Worm (Caenorhabditis elegans) whole organism, early embryonic: ENCODE results near the gene dpy-17.

Experiments
- B0310.2 ChIP-seq: sonication (generic microtip); optimal IDR thresholded peaks from 2 replicates; lab custom pipeline; 2016; ENCODE audit warnings: mild to moderate bottlenecking, missing genetic modification characterization, missing compliant biosample characterization
- F13C5.2 ChIP-seq: sonication (generic microtip); optimal IDR thresholded peaks from 2 replicates; lab custom pipeline; 2017; ENCODE audit warnings: mild to moderate bottlenecking, missing genetic modification characterization, inconsistent platforms, missing compliant biosample characterization
- aly-1 ChIP-seq: sonication (generic microtip); optimal IDR thresholded peaks from 2 replicates; lab custom pipeline; 2016; ENCODE audit warnings: missing genetic modification characterization, missing compliant biosample characterization
- ama-1 ChIP-seq: fragments of 150-350 bp; optimal IDR thresholded peaks from 2 replicates; lab custom pipeline; 2014
- ceh-13 ChIP-seq: fragments of 200-800 bp; sonication (Bioruptor generic); optimal IDR thresholded peaks from 2 replicates; lab custom pipeline; 2018; ENCODE audit warnings: mild to moderate bottlenecking, missing genetic modification characterization, missing compliant biosample characterization
- ceh-36 ChIP-seq: sonication (generic microtip); optimal IDR thresholded peaks from 2 replicates; lab custom pipeline; 2016; ENCODE audit warnings: missing genetic modification characterization, inconsistent platforms, missing compliant biosample characterization
- ets-7 ChIP-seq: sonication (generic microtip); optimal IDR thresholded peaks from 2 replicates; lab custom pipeline; 2016; ENCODE audit warnings: missing genotype, missing genetic modification characterization, missing compliant biosample characterization
- flt-1 ChIP-seq: fragments of 200-800 bp; sonication (Bioruptor generic); IDR thresholded peaks from 2 replicates; pipeline ENCODE4 v1.3.6; 2022; ENCODE audit warnings: missing genetic modification characterization, missing compliant biosample characterization
- hmbx-1 ChIP-seq: sonication (generic microtip); optimal IDR thresholded peaks from 2 replicates; lab custom pipeline; 2016; ENCODE audit warnings: mild to moderate bottlenecking, missing genetic modification characterization, missing compliant biosample characterization
- hmg-4 ChIP-seq: fragments of 200-800 bp; sonication (Bioruptor generic); optimal IDR thresholded peaks from 2 replicates; lab custom pipeline; 2018; ENCODE audit warnings: mild to moderate bottlenecking, missing genetic modification characterization, missing compliant biosample characterization
- hnd-1 ChIP-seq: sonication (generic microtip); optimal IDR thresholded peaks from 2 replicates; lab custom pipeline; 2016; ENCODE audit warnings: missing genetic modification characterization, missing compliant biosample characterization
- pes-1 ChIP-seq: fragments of 200-800 bp; sonication (Bioruptor generic); IDR thresholded peaks from 2 replicates; pipeline ENCODE4 v1.3.6; 2022; ENCODE audit warnings: missing genetic modification reagents, missing genetic modification characterization, missing compliant biosample characterization
- scrt-1 ChIP-seq: fragments of 200-800 bp; sonication (Bioruptor generic); IDR thresholded peaks from 2 replicates; pipeline ENCODE4 v1.3.6; 2022; ENCODE audit warnings: missing genetic modification characterization, missing compliant biosample characterization
- sea-1 ChIP-seq: fragments of 200-800 bp; sonication (Bioruptor generic); conservative IDR thresholded peaks from 2 replicates; pipeline ENCODE4 v1.3.6; 2022; ENCODE audit warnings: missing genetic modification characterization, missing compliant biosample characterization
- tbx-11 ChIP-seq: fragments of 200-800 bp; sonication (Bioruptor generic); IDR thresholded peaks from 2 replicates; pipeline ENCODE4 v1.3.6; 2022; ENCODE audit warnings: missing genetic modification characterization, missing compliant biosample characterization
- tbx-37 ChIP-seq: fragments of 200-800 bp; sonication (Bioruptor generic); conservative IDR thresholded peaks from 2 replicates; pipeline ENCODE4 v1.3.6; 2022; ENCODE audit warnings: missing genetic modification reagents, missing genetic modification characterization, missing compliant biosample characterization
- tra-4 ChIP-seq: sonication (generic microtip); optimal IDR thresholded peaks from 2 replicates; lab custom pipeline; 2017; ENCODE audit warnings: missing genetic modification characterization, missing compliant biosample characterization

The dpy-17 gene

ce11 chrIII:5138940-5139533 lies 31.9 kb downstream of the dpy-17 start:
- TF ChIP-seq tbx-37 (no peak), scrt-1 (GFP tag; lab: Robert Waterston, UW) (no peak), pes-1 (GFP tag; lab: Robert Waterston, UW) (no peak), ets-7 (no peak), hmbx-1 (no peak), ama-1 (lab: Kevin White, UChicago) (no peak)

ce11 chrIII:5139768-5140167 lies 32.6 kb downstream of the dpy-17 start:
- TF ChIP-seq tbx-11 (GFP tag; lab: Robert Waterston, UW) (no peak), flt-1 (GFP tag; lab: Robert Waterston, UW) (no peak), hmbx-1 (no peak)

- no peak for TF ChIP-seq aly-1
- TF ChIP-seq hnd-1 (tag; lab: Kevin White, UChicago), result no peak
- TF ChIP-seq ets-7, result no peak
- TF ChIP-seq hmbx-1, result no peak
- no peak for TF ChIP-seq scrt-1 (GFP tag; lab: Robert Waterston, UW)
- no peak for TF ChIP-seq sea-1 (GFP tag; lab: Robert Waterston, UW)
- TF ChIP-seq tbx-37, result no peak
- no peak for TF ChIP-seq F13C5.2
- no peak for TF ChIP-seq ceh-13
- TF ChIP-seq hmg-4 (GFP tag; lab: Kevin White, UChicago), result no peak
- TF ChIP-seq ama-1 (lab: Kevin White, UChicago), result no peak
- no peak for TF ChIP-seq tra-4
- no peak for TF ChIP-seq ceh-36 (tag; lab: Kevin White, UChicago)
- no peak for TF ChIP-seq pes-1 (GFP tag; lab: Robert Waterston, UW)
- TF ChIP-seq B0310.2 (tag; lab: Kevin White, UChicago), result no peak
- TF ChIP-seq flt-1 (GFP tag; lab: Robert Waterston, UW), result no peak
Measured at ce11 chrIII:5140559-5140958, 33.4 kb downstream of the dpy-17 start.

DNA sequence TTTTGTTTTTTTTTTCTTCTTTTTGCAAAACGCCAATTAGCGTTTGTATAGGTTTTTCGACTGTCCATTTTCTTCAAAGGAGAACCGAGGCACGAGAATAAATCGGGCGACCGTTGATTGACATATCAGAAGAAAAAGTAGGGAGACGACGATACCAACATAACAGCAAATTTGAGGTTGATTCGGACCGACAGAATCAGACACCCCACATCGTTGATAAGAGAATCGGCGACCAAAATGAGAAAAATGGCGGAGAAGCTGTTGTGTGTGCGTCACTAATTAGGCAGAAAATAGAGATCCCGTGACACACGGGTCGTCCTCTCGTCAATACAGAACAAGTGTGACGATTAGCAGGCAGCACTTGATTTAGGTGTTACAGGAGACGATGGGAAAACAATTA lies 34.8 kb downstream of the dpy-17 start:
- no peak for TF ChIP-seq F13C5.2
- TF ChIP-seq tra-4, result no peak
- TF ChIP-seq sea-1 (GFP tag; lab: Robert Waterston, UW), result no peak
- TF ChIP-seq tbx-37, result no peak
- TF ChIP-seq ceh-13, result no peak
- no peak for TF ChIP-seq ets-7
- TF ChIP-seq pes-1 (GFP tag; lab: Robert Waterston, UW), result no peak

DNA sequence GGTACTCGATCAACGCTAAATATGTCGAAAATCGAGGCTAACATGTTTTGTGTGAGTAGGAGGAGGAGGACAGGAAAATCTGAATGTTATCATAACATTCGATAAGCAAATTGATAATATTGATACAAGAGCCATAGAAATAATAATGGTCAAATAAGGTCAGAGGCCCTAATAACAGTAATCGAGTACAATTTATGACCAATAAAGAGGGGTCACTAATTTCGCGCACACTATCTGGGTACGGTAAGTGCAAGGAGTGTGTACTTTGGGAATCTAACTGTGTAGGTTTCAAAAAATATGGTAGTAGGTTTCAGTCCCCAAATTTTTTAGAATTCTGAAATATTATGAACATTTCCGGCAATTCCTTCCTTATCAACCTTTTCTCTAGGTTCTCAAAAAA lies 36.4 kb downstream of the dpy-17 start:
- TF ChIP-seq hmg-4 (GFP tag; lab: Kevin White, UChicago), result no peak
- TF ChIP-seq ceh-36 (tag; lab: Kevin White, UChicago), result no peak
- no peak for TF ChIP-seq tbx-37
- no peak for TF ChIP-seq scrt-1 (GFP tag; lab: Robert Waterston, UW)
- TF ChIP-seq hmbx-1, result no peak
- no peak for TF ChIP-seq hnd-1 (tag; lab: Kevin White, UChicago)

ce11 chrIII:5144169-5144568 lies 37.0 kb downstream of the dpy-17 start:
- TF ChIP-seq ceh-13, result no peak
- no peak for TF ChIP-seq hnd-1 (tag; lab: Kevin White, UChicago)
- no peak for TF ChIP-seq ceh-36 (tag; lab: Kevin White, UChicago)
- TF ChIP-seq scrt-1 (GFP tag; lab: Robert Waterston, UW), result no peak
- no peak for TF ChIP-seq tbx-11 (GFP tag; lab: Robert Waterston, UW)
- TF ChIP-seq hmbx-1, result no peak
- no peak for TF ChIP-seq F13C5.2
- no peak for TF ChIP-seq sea-1 (GFP tag; lab: Robert Waterston, UW)
- TF ChIP-seq tbx-37, result no peak
- TF ChIP-seq pes-1 (GFP tag; lab: Robert Waterston, UW), result no peak
- no peak for TF ChIP-seq ets-7
- TF ChIP-seq tra-4, result no peak
- TF ChIP-seq flt-1 (GFP tag; lab: Robert Waterston, UW), result no peak
- TF ChIP-seq ama-1 (lab: Kevin White, UChicago), result no peak
- TF ChIP-seq hmg-4 (GFP tag; lab: Kevin White, UChicago), result no peak
- TF ChIP-seq aly-1, result no peak
- TF ChIP-seq B0310.2 (tag; lab: Kevin White, UChicago), result no peak

DNA sequence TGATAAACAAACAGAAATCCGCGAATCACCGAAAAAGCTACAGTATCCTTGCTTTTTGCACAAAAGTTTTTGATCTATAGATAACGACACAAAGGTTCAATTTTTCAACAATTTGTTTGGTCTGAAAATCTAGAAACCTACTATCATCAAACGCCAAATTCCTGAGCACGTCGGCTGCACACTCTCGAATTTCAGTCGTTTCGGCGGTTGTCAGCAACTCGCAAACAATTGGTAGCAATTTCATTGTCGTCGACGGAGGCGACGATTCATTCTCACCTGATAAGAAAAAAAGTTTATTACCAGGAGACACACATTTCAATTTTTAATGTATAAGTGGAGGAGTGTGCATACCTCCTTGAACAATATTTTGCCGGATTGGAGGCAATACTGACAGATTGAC lies 38.7 kb downstream of the dpy-17 start:
- no peak for TF ChIP-seq ama-1 (lab: Kevin White, UChicago)
- no peak for TF ChIP-seq aly-1
- no peak for TF ChIP-seq hnd-1 (tag; lab: Kevin White, UChicago)
- TF ChIP-seq ceh-36 (tag; lab: Kevin White, UChicago), result no peak
- no peak for TF ChIP-seq scrt-1 (GFP tag; lab: Robert Waterston, UW)
- no peak for TF ChIP-seq ceh-13

DNA sequence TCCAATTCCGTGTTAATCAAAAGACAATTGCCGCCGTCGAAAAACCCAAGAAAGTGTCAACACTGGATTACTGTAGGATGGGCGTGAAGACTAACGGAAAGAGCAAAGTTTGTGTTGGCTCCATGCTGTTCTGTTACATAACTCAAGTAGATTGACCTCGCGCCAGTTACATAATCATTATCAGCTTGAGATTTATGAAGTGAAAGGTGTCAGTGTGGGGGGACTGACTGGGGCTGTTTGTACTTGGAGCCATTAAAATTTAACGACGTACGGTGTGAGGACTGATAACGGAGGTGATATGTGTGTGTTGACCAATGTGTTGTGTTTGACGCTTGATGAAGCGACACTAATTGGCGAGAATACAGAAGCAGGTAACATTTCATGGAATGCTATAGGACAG lies 39.6 kb downstream of the dpy-17 start:
- TF ChIP-seq ceh-36 (tag; lab: Kevin White, UChicago), result no peak
- no peak for TF ChIP-seq hnd-1 (tag; lab: Kevin White, UChicago)
- TF ChIP-seq ama-1 (lab: Kevin White, UChicago), result no peak
- no peak for TF ChIP-seq tra-4
- no peak for TF ChIP-seq ceh-13
- TF ChIP-seq F13C5.2, result no peak
- TF ChIP-seq flt-1 (GFP tag; lab: Robert Waterston, UW), result no peak

DNA sequence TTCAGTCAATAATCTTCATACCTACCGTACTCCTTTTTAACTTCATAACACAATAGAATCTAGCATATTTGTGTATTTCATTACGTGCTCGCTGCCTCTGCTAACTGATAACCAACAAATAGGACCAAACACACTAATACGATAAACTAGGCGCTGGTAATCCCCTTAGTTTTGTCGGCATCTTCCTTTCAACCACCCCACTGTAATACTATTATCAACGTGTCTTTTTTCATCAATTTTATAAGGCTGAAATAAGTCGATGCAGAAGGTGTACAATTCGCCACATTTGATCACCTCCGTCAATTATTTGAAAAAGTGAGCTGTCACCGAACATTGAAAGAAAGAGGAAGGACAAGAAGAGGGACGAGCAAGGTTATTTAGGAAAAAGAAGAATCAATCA lies 40.3 kb downstream of the dpy-17 start:
- TF ChIP-seq sea-1 (GFP tag; lab: Robert Waterston, UW) (no peak), F13C5.2 (no peak), hmbx-1 (no peak), tbx-11 (GFP tag; lab: Robert Waterston, UW) (no peak), tbx-37 (no peak), ets-7 (no peak), B0310.2 (tag; lab: Kevin White, UChicago) (no peak), ama-1 (lab: Kevin White, UChicago) (no peak), scrt-1 (GFP tag; lab: Robert Waterston, UW) (no peak), ceh-13 (no peak), hnd-1 (tag; lab: Kevin White, UChicago) (no peak)
